Worm (Caenorhabditis elegans) whole organism, young adult: Measurements from ENCODE around the gene K11H12.1.
A peak's percentile ranks its signal among the peaks of the same experiment; 100 is the strongest.

Source experiments
- B0019.2 ChIP-seq: fragments of 200-800 bp; sonication (Bioruptor generic); conservative IDR thresholded peaks from 2 replicates; pipeline ENCODE4 v1.3.6; 2022; ENCODE audit warnings: missing genetic modification reagents, missing genetic modification characterization, missing compliant biosample characterization
- B0035.1 ChIP-seq: sonication (generic microtip); optimal IDR thresholded peaks from 2 replicates; lab custom pipeline; 2016; ENCODE audit warnings: missing genetic modification characterization, mild to moderate bottlenecking, missing compliant biosample characterization, missing genotype, missing genetic modification reagents
- F49E8.2 ChIP-seq: sonication (generic microtip); optimal IDR thresholded peaks from 3 replicates; lab custom pipeline; 2017; ENCODE audit warnings: missing genetic modification characterization, mild to moderate bottlenecking, missing compliant biosample characterization, antibody characterized with exemption, moderate library complexity; ENCODE audit not compliant: insufficient read depth
- F55B11.4 ChIP-seq: sonication (generic microtip); optimal IDR thresholded peaks from 2 replicates; lab custom pipeline; 2016; ENCODE audit warnings: missing compliant biosample characterization, missing genetic modification characterization, borderline replicate concordance; ENCODE audit not compliant: insufficient read depth
- F57A8.1 ChIP-seq: fragments of 200-800 bp; sonication (Bioruptor generic); optimal IDR thresholded peaks from 2 replicates; lab custom pipeline; 2018; ENCODE audit warnings: mild to moderate bottlenecking, missing genetic modification characterization, moderate library complexity, missing compliant biosample characterization
- T07F8.4 ChIP-seq: sonication (generic microtip); optimal IDR thresholded peaks from 2 replicates; lab custom pipeline; 2016; ENCODE audit warnings: mild to moderate bottlenecking, missing genetic modification characterization, moderate library complexity, missing compliant biosample characterization
- T26A5.8 ChIP-seq: sonication (generic microtip); optimal IDR thresholded peaks from 2 replicates; lab custom pipeline; 2016; ENCODE audit warnings: missing genetic modification characterization, missing compliant biosample characterization
- Y67H2A.10 ChIP-seq: fragments of 200-800 bp; sonication (Bioruptor generic); conservative IDR thresholded peaks from 2 replicates; pipeline ENCODE4 v1.3.6; 2022; ENCODE audit warnings: missing genetic modification reagents, missing genetic modification characterization, missing compliant biosample characterization
- aptf-2 ChIP-seq: fragments of 200-800 bp; sonication (Bioruptor generic); conservative IDR thresholded peaks from 2 replicates; pipeline ENCODE4 v1.3.6; 2022; ENCODE audit warnings: missing genetic modification reagents, missing genetic modification characterization, missing compliant biosample characterization
- aptf-3 ChIP-seq: fragments of 200-800 bp; sonication (Bioruptor generic); IDR thresholded peaks from 2 replicates; pipeline ENCODE4 v1.3.6; 2022; ENCODE audit warnings: missing genetic modification characterization, missing compliant biosample characterization
- athp-1 ChIP-seq: sonication (generic microtip); optimal IDR thresholded peaks from 2 replicates; lab custom pipeline; 2017; ENCODE audit warnings: mild to moderate bottlenecking, missing genetic modification characterization, missing compliant biosample characterization
- attf-3 ChIP-seq: fragments of 200-800 bp; sonication (Bioruptor generic); conservative IDR thresholded peaks from 2 replicates; pipeline ENCODE4 v1.3.6; 2022; ENCODE audit warnings: missing genetic modification reagents, missing genetic modification characterization, missing compliant biosample characterization
- bed-2 ChIP-seq: fragments of 200-800 bp; sonication (Bioruptor generic); IDR thresholded peaks from 2 replicates; pipeline ENCODE4 v1.3.6; 2022; ENCODE audit warnings: missing genetic modification reagents, missing genetic modification characterization, missing compliant biosample characterization
- ccch-3 ChIP-seq: fragments of 200-800 bp; sonication (Bioruptor generic); optimal IDR thresholded peaks from 2 replicates; lab custom pipeline; 2018; ENCODE audit warnings: mild to moderate bottlenecking, missing genetic modification characterization, missing compliant biosample characterization
- ceh-100 ChIP-seq: fragments of 200-800 bp; sonication (Bioruptor generic); IDR thresholded peaks from 2 replicates; pipeline ENCODE4 v1.3.6; 2022; ENCODE audit warnings: missing genetic modification reagents, missing genetic modification characterization, missing compliant biosample characterization
- ceh-40 ChIP-seq: fragments of 200-800 bp; sonication (Bioruptor generic); IDR thresholded peaks from 2 replicates; pipeline ENCODE4 v1.3.6; 2022; ENCODE audit warnings: missing genetic modification characterization, missing compliant biosample characterization
- ceh-79 ChIP-seq: sonication (generic microtip); optimal IDR thresholded peaks from 2 replicates; lab custom pipeline; 2017; ENCODE audit warnings: mild to moderate bottlenecking, missing genetic modification characterization, missing compliant biosample characterization
- dox-1 ChIP-seq: fragments of 200-800 bp; sonication (Bioruptor generic); IDR thresholded peaks from 2 replicates; pipeline ENCODE4 v1.3.6; 2022; ENCODE audit warnings: missing genetic modification reagents, missing genetic modification characterization, missing compliant biosample characterization
- egl-44 ChIP-seq: fragments of 200-800 bp; sonication (Bioruptor generic); IDR thresholded peaks from 2 replicates; pipeline ENCODE4 v1.3.6; 2022; ENCODE audit warnings: missing genetic modification reagents, missing genetic modification characterization, missing compliant biosample characterization
- egrh-3 ChIP-seq: fragments of 200-800 bp; sonication (Bioruptor generic); IDR thresholded peaks from 2 replicates; pipeline ENCODE4 v1.3.6; 2022; ENCODE audit warnings: missing genetic modification reagents, missing genetic modification characterization, missing compliant biosample characterization
- ekl-4 ChIP-seq: fragments of 200-800 bp; sonication (Bioruptor generic); IDR thresholded peaks from 2 replicates; pipeline ENCODE4 v1.3.6; 2022; ENCODE audit warnings: missing genetic modification reagents, missing genetic modification characterization, missing compliant biosample characterization
- fkh-3 ChIP-seq: sonication (generic microtip); optimal IDR thresholded peaks from 2 replicates; lab custom pipeline; 2016; ENCODE audit warnings: mild to moderate bottlenecking, missing genetic modification characterization, missing compliant biosample characterization
- hlh-12 ChIP-seq: sonication (generic microtip); optimal IDR thresholded peaks from 2 replicates; lab custom pipeline; 2016; ENCODE audit warnings: missing genetic modification characterization, missing compliant biosample characterization
- hlh-26 ChIP-seq: fragments of 200-800 bp; sonication (Bioruptor generic); conservative IDR thresholded peaks from 2 replicates; pipeline ENCODE4 v1.3.6; 2022; ENCODE audit warnings: missing genetic modification reagents, missing genetic modification characterization, missing compliant biosample characterization
- lin-26 ChIP-seq: fragments of 200-800 bp; sonication (Bioruptor generic); IDR thresholded peaks from 2 replicates; pipeline ENCODE4 v1.3.6; 2022; ENCODE audit warnings: missing genetic modification reagents, missing genetic modification characterization, missing compliant biosample characterization
- lin-40 ChIP-seq: sonication (generic microtip); optimal IDR thresholded peaks from 2 replicates; lab custom pipeline; 2016; ENCODE audit warnings: missing genetic modification characterization, mild to moderate bottlenecking, missing compliant biosample characterization, missing genotype, missing genetic modification reagents
- lsl-1 ChIP-seq: fragments of 200-800 bp; sonication (Bioruptor generic); optimal IDR thresholded peaks from 2 replicates; lab custom pipeline; 2018; ENCODE audit warnings: mild to moderate bottlenecking, missing genetic modification characterization, moderate library complexity, missing compliant biosample characterization
- madf-3 ChIP-seq: fragments of 200-800 bp; sonication (Bioruptor generic); IDR thresholded peaks from 2 replicates; pipeline ENCODE4 v1.3.6; 2022; ENCODE audit warnings: missing genetic modification reagents, missing genetic modification characterization, missing compliant biosample characterization
- madf-8 ChIP-seq: fragments of 200-800 bp; sonication (Bioruptor generic); conservative IDR thresholded peaks from 2 replicates; pipeline ENCODE4 v1.3.6; 2022; ENCODE audit warnings: missing genetic modification reagents, missing genetic modification characterization, missing compliant biosample characterization
- nfya-1 ChIP-seq: sonication (generic microtip); optimal IDR thresholded peaks from 2 replicates; lab custom pipeline; 2017; ENCODE audit warnings: antibody characterized with exemption, missing compliant biosample characterization, missing genetic modification characterization, borderline replicate concordance; ENCODE audit not compliant: insufficient read depth
- nhr-120 ChIP-seq: fragments of 200-800 bp; sonication (Bioruptor generic); IDR thresholded peaks from 2 replicates; pipeline ENCODE4 v1.3.6; 2022; ENCODE audit warnings: missing genetic modification characterization, missing compliant biosample characterization
- nhr-179 ChIP-seq: sonication (generic microtip); optimal IDR thresholded peaks from 2 replicates; lab custom pipeline; 2016; ENCODE audit warnings: mild to moderate bottlenecking, missing genetic modification characterization, missing compliant biosample characterization
- nhr-27 ChIP-seq: fragments of 200-800 bp; sonication (Bioruptor generic); optimal IDR thresholded peaks from 2 replicates; lab custom pipeline; 2018; ENCODE audit warnings: mild to moderate bottlenecking, missing genetic modification characterization, moderate library complexity, missing compliant biosample characterization
- nhr-80 ChIP-seq: sonication (generic microtip); optimal IDR thresholded peaks from 2 replicates; lab custom pipeline; 2016; ENCODE audit warnings: missing genetic modification characterization, missing compliant biosample characterization
- nhr-90 ChIP-seq: sonication (generic microtip); optimal IDR thresholded peaks from 2 replicates; lab custom pipeline; 2016; ENCODE audit warnings: missing genotype, mild to moderate bottlenecking, missing genetic modification characterization, missing compliant biosample characterization
- repo-1 ChIP-seq: sonication (generic microtip); optimal IDR thresholded peaks from 2 replicates; lab custom pipeline; 2017; ENCODE audit warnings: mild to moderate bottlenecking, missing genetic modification characterization, missing compliant biosample characterization
- rpc-1 ChIP-seq, 2 experiments: fragments of 150-350 bp in 1 of 2; sonication (generic microtip) in 1 of 2; optimal IDR thresholded peaks; 2 replicates each; lab custom pipeline; 2014 to 2018; ENCODE audit warnings: missing biosample characterization in 1 of 2, missing genetic modification characterization in 1 of 2, missing genetic modification reagents in 1 of 2, missing genotype in 1 of 2
- snpc-1.1 ChIP-seq: sonication (generic microtip); optimal IDR thresholded peaks from 2 replicates; lab custom pipeline; 2017; ENCODE audit warnings: missing genetic modification characterization, mild to moderate bottlenecking, missing compliant biosample characterization, antibody characterized with exemption, moderate library complexity, missing genotype, missing genetic modification reagents; ENCODE audit not compliant: insufficient read depth
- snpc-4 ChIP-seq, 5 experiments: fragments of 150-350 bp in 1 of 5; sonication (generic microtip) in 4 of 5; optimal IDR thresholded peaks; 2 replicates each; lab custom pipeline; 2014 to 2018; ENCODE audit warnings: missing genetic modification characterization in 5 of 5, missing biosample characterization in 3 of 5, antibody characterized with exemption in 2 of 5, mild to moderate bottlenecking in 2 of 5, missing compliant biosample characterization in 2 of 5, missing genotype in 2 of 5, moderate library complexity in 2 of 5, missing genetic modification reagents in 1 of 5
- somi-1 ChIP-seq: fragments of 200-800 bp; sonication (Bioruptor generic); optimal IDR thresholded peaks from 2 replicates; lab custom pipeline; 2018; ENCODE audit warnings: mild to moderate bottlenecking, missing genetic modification characterization, missing compliant biosample characterization
- tbp1 ChIP-seq: fragments of 200-800 bp; sonication (Bioruptor generic); optimal IDR thresholded peaks from 2 replicates; lab custom pipeline; 2018; ENCODE audit warnings: mild to moderate bottlenecking, missing genetic modification characterization, missing compliant biosample characterization
- tbx-9 ChIP-seq: sonication (generic microtip); optimal IDR thresholded peaks from 2 replicates; lab custom pipeline; 2016; ENCODE audit warnings: borderline replicate concordance, missing genetic modification characterization, inconsistent platforms, missing compliant biosample characterization
- tlf-1 ChIP-seq: fragments of 200-800 bp; sonication (Bioruptor generic); optimal IDR thresholded peaks from 2 replicates; lab custom pipeline; 2018; ENCODE audit warnings: mild to moderate bottlenecking, missing genetic modification characterization, missing compliant biosample characterization
- unc-130 ChIP-seq: sonication (generic microtip); optimal IDR thresholded peaks from 2 replicates; lab custom pipeline; 2016; ENCODE audit warnings: missing genetic modification reagents, missing genetic modification characterization, missing compliant biosample characterization
- ztf-18 ChIP-seq: sonication (generic microtip); optimal IDR thresholded peaks from 2 replicates; lab custom pipeline; 2016; ENCODE audit warnings: missing genotype, mild to moderate bottlenecking, missing genetic modification characterization, missing compliant biosample characterization

The K11H12.1 gene

DNA sequence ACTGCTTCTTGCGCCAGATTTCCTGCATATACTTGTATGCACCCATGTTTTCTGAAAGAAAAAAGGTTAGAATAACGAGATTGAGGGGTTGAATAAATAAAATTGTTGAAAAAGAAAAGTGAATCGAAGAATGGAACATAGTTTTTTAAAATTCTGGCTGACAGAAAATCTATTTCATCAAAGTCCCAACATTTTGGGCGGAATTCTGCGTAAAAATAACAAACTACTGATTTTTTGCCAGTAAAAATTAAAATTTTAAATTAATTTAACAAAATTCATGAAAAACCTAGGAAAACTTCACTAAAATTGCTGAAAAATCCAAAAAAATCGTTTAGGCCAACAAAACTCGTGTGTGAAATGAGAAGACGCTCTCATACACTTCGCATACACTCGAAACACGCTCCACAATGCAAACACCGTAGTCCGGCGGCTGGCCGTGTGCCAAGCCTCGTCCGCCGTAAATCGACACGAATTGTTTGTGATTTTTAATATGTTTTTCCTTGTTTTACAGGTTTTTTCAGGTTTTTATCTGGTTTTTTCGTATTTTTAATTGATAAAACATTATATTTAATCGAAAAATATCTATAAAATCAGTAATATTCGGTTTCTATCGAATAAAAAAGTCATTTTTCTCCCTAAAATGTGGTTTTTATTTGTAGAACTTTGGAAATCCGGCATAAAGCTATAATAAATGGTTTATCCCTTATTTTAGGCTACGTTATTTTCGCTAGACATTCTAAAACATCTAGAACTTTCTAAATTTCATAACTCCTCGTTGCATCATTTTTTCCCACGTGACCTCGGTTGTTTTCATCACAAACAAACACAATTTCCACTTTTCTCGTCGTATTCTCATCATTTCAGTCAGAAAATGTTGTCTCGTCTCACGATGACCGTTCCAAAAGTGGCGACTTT, 1.6 kb upstream of the K11H12.1 start, which contains the start of the genes rpl-15 and K11H12.8 (continued):
- peak; percentile 94 for TF ChIP-seq ceh-100
- TF ChIP-seq nhr-27 (tag; lab: Kevin White, UChicago): peak; percentile 96
- peak; percentile 93 for TF ChIP-seq B0035.1 (tag; lab: Kevin White, UChicago)
- TF ChIP-seq aptf-3 (GFP tag; lab: Robert Waterston, UW): peak; percentile 77; the same call in 1 of the 2 replicates
- TF ChIP-seq tlf-1 (GFP tag; lab: Kevin White, UChicago): peak; percentile 100
- peak; percentile 96 for TF ChIP-seq aptf-2 (GFP tag; lab: Robert Waterston, UW)
- peak; percentile 99 for TF ChIP-seq lin-40 (tag; lab: Kevin White, UChicago)
- peak; percentile 95 for TF ChIP-seq snpc-4 (GFP tag; optimal IDR thresholded peaks at IDR 0.05; lab: Kevin White, UChicago)
- TF ChIP-seq snpc-4 (tag; optimal IDR thresholded peaks at IDR 0.05; lab: Kevin White, UChicago): peak; percentile 95 to 97 (median 96)
- TF ChIP-seq egl-44 (GFP tag; lab: Robert Waterston, UW): peak; percentile 99
- peak; percentile 100 for TF ChIP-seq lsl-1 (GFP tag; lab: Kevin White, UChicago)
- TF ChIP-seq nfya-1 (tag; lab: Kevin White, UChicago): no peak
- TF ChIP-seq tbp1: peak; percentile 83
- peak; percentile 98 for TF ChIP-seq F49E8.2 (tag; lab: Kevin White, UChicago)
- TF ChIP-seq dox-1 (GFP tag; lab: Robert Waterston, UW): peak; percentile 100
- TF ChIP-seq ccch-3 (GFP tag; lab: Kevin White, UChicago): peak; percentile 76
- TF ChIP-seq athp-1: peak; percentile 99
- TF ChIP-seq ekl-4 (GFP tag; lab: Robert Waterston, UW): peak; percentile 99
- TF ChIP-seq somi-1 (GFP tag; lab: Kevin White, UChicago): peak; percentile 100
- TF ChIP-seq T07F8.4 (tag; lab: Kevin White, UChicago): peak; percentile 92
- peak; percentile 96 for TF ChIP-seq lin-26 (GFP tag; lab: Robert Waterston, UW)
- TF ChIP-seq F57A8.1 (GFP tag; lab: Kevin White, UChicago): peak; percentile 96
- peak; percentile 91 for TF ChIP-seq attf-3 (GFP tag; lab: Robert Waterston, UW)
- no peak for TF ChIP-seq F55B11.4 (tag; lab: Kevin White, UChicago)
- peak; percentile 98 for TF ChIP-seq bed-2
- peak; percentile 11 for TF ChIP-seq nhr-179
- peak; percentile 94 for TF ChIP-seq ceh-40 (GFP tag; lab: Robert Waterston, UW)
- peak; percentile 99 for TF ChIP-seq nhr-80 (tag; lab: Kevin White, UChicago)
- TF ChIP-seq madf-3: peak; percentile 99
- no peak for TF ChIP-seq tbx-9 (tag; lab: Kevin White, UChicago)
- peak; percentile 88 for TF ChIP-seq ztf-18 (tag; lab: Kevin White, UChicago)
- peak; percentile 99 for TF ChIP-seq repo-1
- TF ChIP-seq unc-130: peak; percentile 98
- TF ChIP-seq fkh-3 (tag; lab: Kevin White, UChicago): peak; percentile 62
- peak; percentile 47 for TF ChIP-seq rpc-1 (optimal IDR thresholded peaks at IDR 0.05; lab: Kevin White, UChicago)
- TF ChIP-seq rpc-1 (tag; optimal IDR thresholded peaks at IDR 0.05; lab: Kevin White, UChicago): peak; percentile 11
- peak; percentile 98 for TF ChIP-seq nhr-90 (tag; lab: Kevin White, UChicago)
- TF ChIP-seq egrh-3 (GFP tag; lab: Robert Waterston, UW): peak; percentile 92
- TF ChIP-seq T26A5.8 (tag; lab: Kevin White, UChicago): peak; percentile 67
- TF ChIP-seq hlh-12: no peak
- TF ChIP-seq hlh-26: no peak
- TF ChIP-seq Y67H2A.10: peak; percentile 99
- TF ChIP-seq madf-8 (GFP tag; lab: Robert Waterston, UW): peak; percentile 91
- TF ChIP-seq snpc-1.1: peak; percentile 94
- 0 out of 2 replicates have a peak, but pooled peaks have one; percentile 88 for TF ChIP-seq nhr-120
- TF ChIP-seq ceh-79: peak; percentile 95
- peak; percentile 100 for TF ChIP-seq B0019.2
